Worm (Caenorhabditis elegans): Measurements from ENCODE around the gene twk-24.

DNA sequence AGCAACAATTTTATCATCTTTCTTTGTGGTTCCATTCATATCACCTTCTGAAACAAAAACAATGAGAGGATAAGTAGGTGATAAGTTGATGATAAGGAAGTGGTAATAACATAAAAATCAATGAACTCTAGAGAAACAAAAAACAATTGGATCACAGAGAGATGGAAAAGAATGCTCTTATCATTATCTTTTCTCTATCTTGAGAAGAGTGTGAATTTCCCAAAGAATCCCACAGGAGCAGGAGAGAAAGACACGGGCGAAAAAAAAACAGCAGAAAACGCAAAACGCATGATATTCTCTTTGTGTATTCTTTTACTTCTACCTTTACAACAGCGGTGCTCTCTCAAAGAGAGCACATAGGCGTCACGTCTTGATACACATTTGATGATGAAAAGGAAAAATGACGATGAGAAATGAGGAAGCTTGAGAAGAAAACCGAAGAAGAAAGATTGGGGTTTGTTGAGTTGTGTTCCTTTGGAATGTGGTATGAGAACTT lies at the start of gene twk-24:
- no peak for TF ChIP-seq nhr-28 (tag; optimal IDR thresholded peaks at IDR 0.05)
- TF ChIP-seq ztf-11 (tag; optimal IDR thresholded peaks at IDR 0.05): no peak
- no peak for TF ChIP-seq pha-4 (tag; optimal IDR thresholded peaks at IDR 0.05)
- TF ChIP-seq unc-39 (tag; optimal IDR thresholded peaks at IDR 0.05): no peak
- TF ChIP-seq lsy-2 (tag; optimal IDR thresholded peaks at IDR 0.05): no peak
- TF ChIP-seq nhr-76 (tag; optimal IDR thresholded peaks at IDR 0.05): no peak
